In genomic region chr3R:6764848-6765247, dm6 we compare ENCODE assay signal across 3 fruit fly cellular contexts.
A peak's percentile ranks its signal among the peaks of the same experiment; 100 is the strongest.
TF ChIP-seq lines count a peak whose summit lies in the region.

No protein-coding gene starts in this region.

- TF ChIP-seq CTCF in whole organism, embryonic (GFP tag; optimal IDR thresholded peaks at IDR 0.05; lab: Kevin White, UChicago), result no peak

TF ChIP-seq in whole organism, embryonic, 481 proteins besides CTCF, POLR2A, EP300 and RAD21 (continues in another document):
- TF ChIP-seq seq (GFP tag; IDR thresholded peaks at IDR 0.05; lab: Robert Waterston, UW), result no peak
- no peak for TF ChIP-seq CG11504 (tag; optimal IDR thresholded peaks at IDR 0.05; lab: Kevin White, UChicago)
- TF ChIP-seq Mes4 (GFP tag; optimal IDR thresholded peaks at IDR 0.05; lab: Kevin White, UChicago), result peak; percentile 17
- TF ChIP-seq CG18764 (GFP tag; optimal IDR thresholded peaks at IDR 0.05; lab: Kevin White, UChicago), result peak; percentile 9
- TF ChIP-seq ATbp (GFP tag; optimal IDR thresholded peaks at IDR 0.05; lab: Kevin White, UChicago), result peak; percentile 64
- peak; percentile 32 for TF ChIP-seq CG17359 (tag; optimal IDR thresholded peaks at IDR 0.05; lab: Kevin White, UChicago)
- TF ChIP-seq Bteb2 (GFP tag; optimal IDR thresholded peaks at IDR 0.05; lab: Kevin White, UChicago), result no peak
- no peak for TF ChIP-seq fu2 (GFP tag; optimal IDR thresholded peaks at IDR 0.05; lab: Kevin White, UChicago)
- peak; percentile 11 for TF ChIP-seq CG8290 (GFP tag; optimal IDR thresholded peaks at IDR 0.05; lab: Kevin White, UChicago)
- TF ChIP-seq CG8290 (tag; optimal IDR thresholded peaks at IDR 0.05; lab: Kevin White, UChicago), result peak in 1 of 2 experiments; percentile 20
- TF ChIP-seq peb (GFP tag; IDR thresholded peaks at IDR 0.05; lab: Robert Waterston, UW), result no peak
- TF ChIP-seq wor (GFP tag; IDR thresholded peaks at IDR 0.05; lab: Robert Waterston, UW), result no peak
- TF ChIP-seq CG34422 (GFP tag; IDR thresholded peaks at IDR 0.05; lab: Robert Waterston, UW), result no peak
- TF ChIP-seq Hmr (GFP tag; optimal IDR thresholded peaks at IDR 0.05; lab: Kevin White, UChicago), result peak; percentile 3
- TF ChIP-seq CG4707 (GFP tag; optimal IDR thresholded peaks at IDR 0.05; lab: Kevin White, UChicago), result peak; percentile 33
- TF ChIP-seq so (GFP tag; IDR thresholded peaks at IDR 0.05; lab: Robert Waterston, UW), result 0 out of 3 replicates have a peak, but pooled peaks have one; percentile 28
- TF ChIP-seq Med (GFP tag; lab: Kevin White, UChicago), result peak; percentile 83
- peak; percentile 15 for TF ChIP-seq CG3407 (GFP tag; optimal IDR thresholded peaks at IDR 0.05; lab: Kevin White, UChicago)
- TF ChIP-seq pfk (GFP tag; optimal IDR thresholded peaks at IDR 0.05; lab: Kevin White, UChicago), result no peak
- TF ChIP-seq sob (GFP tag; IDR thresholded peaks at IDR 0.05; lab: Robert Waterston, UW), result no peak
- TF ChIP-seq Awh (GFP tag; IDR thresholded peaks at IDR 0.05; lab: Robert Waterston, UW), result peak; percentile 71
- peak; percentile 31 for TF ChIP-seq CG7987 (GFP tag; optimal IDR thresholded peaks at IDR 0.05; lab: Kevin White, UChicago)
- no peak for TF ChIP-seq hkb (optimal IDR thresholded peaks at IDR 0.05; lab: Kevin White, UChicago)
- peak; percentile 29; the same call in 1 of the 2 replicates for TF ChIP-seq hkb (GFP tag; IDR thresholded peaks at IDR 0.05; lab: Robert Waterston, UW)
- TF ChIP-seq CG16815 (GFP tag; optimal IDR thresholded peaks at IDR 0.05; lab: Kevin White, UChicago), result no peak
- TF ChIP-seq CrebB (tag; optimal IDR thresholded peaks at IDR 0.05; lab: Kevin White, UChicago), result no peak
- TF ChIP-seq MTF-1 (GFP tag; optimal IDR thresholded peaks at IDR 0.05; lab: Kevin White, UChicago; ENCODE audit: borderline replicate concordance), result peak; percentile 35
- TF ChIP-seq lab (GFP tag; optimal IDR thresholded peaks at IDR 0.05; lab: Kevin White, UChicago), result peak; percentile 31
- peak; percentile 26 for TF ChIP-seq dmrt99B (tag; optimal IDR thresholded peaks at IDR 0.05; lab: Kevin White, UChicago)
- TF ChIP-seq sens (GFP tag; lab: Kevin White, UChicago), result peak; percentile 83
- no peak for TF ChIP-seq oc (tag; optimal IDR thresholded peaks at IDR 0.05; lab: Kevin White, UChicago)

TF ChIP-seq in whole organism, prepupa, 60 proteins besides CTCF, POLR2A, EP300 and RAD21:
- TF ChIP-seq Eip78C (GFP tag; lab: Kevin White, UChicago) (peak; percentile 18), svp (GFP tag; lab: Kevin White, UChicago) (peak; percentile 30), CG3919 (GFP tag; optimal IDR thresholded peaks at IDR 0.05; lab: Kevin White, UChicago) (no peak), fkh (GFP tag; optimal IDR thresholded peaks at IDR 0.05; lab: Kevin White, UChicago) (peak; percentile 54)

TF ChIP-seq in whole organism, wandering third instar larva, 38 proteins besides CTCF, POLR2A, EP300 and RAD21:
- TF ChIP-seq Sp1 (GFP tag; optimal IDR thresholded peaks at IDR 0.05; lab: Kevin White, UChicago) (no peak), h (GFP tag; optimal IDR thresholded peaks at IDR 0.05; lab: Kevin White, UChicago) (peak; percentile 4), Hnf4 (GFP tag; optimal IDR thresholded peaks at IDR 0.05; lab: Kevin White, UChicago) (peak; percentile 17), tai (GFP tag; optimal IDR thresholded peaks at IDR 0.05; lab: Kevin White, UChicago) (peak; percentile 23)

Comparison
In these comparisons a context has a peak if more than half of its experiments do, and no peak if none do; other contexts are left out.
1. Of the 7 proteins assayed by ChIP-seq in both whole organism, embryonic and whole organism, prepupa: peak only in whole organism, embryonic: Blimp-1 and Sox102F; only in whole organism, prepupa: none; in both: none; in neither: 5.